Worm (Caenorhabditis elegans) whole organism, young adult: ENCODE data around the gene tbc-2.
"Not testable (repeated sequence)": the region's sequence is repeated elsewhere in the genome, so short reads cannot be mapped to it uniquely, and the experiment has no call there.

Source experiments
- D2030.7 ChIP-seq: fragments of 200-800 bp; sonication (Bioruptor generic); IDR thresholded peaks from 2 replicates; pipeline ENCODE4 v1.3.6; 2022; ENCODE audit warnings: missing genetic modification reagents, missing genetic modification characterization, missing compliant biosample characterization
- F23B12.7 ChIP-seq: sonication (generic microtip); optimal IDR thresholded peaks from 2 replicates; lab custom pipeline; 2017; ENCODE audit warnings: missing genetic modification characterization, mild to moderate bottlenecking, missing compliant biosample characterization, antibody characterized with exemption, moderate library complexity; ENCODE audit not compliant: insufficient read depth
- F37B4.10 ChIP-seq: fragments of 200-800 bp; sonication (Bioruptor generic); IDR thresholded peaks from 2 replicates; pipeline ENCODE4 v1.3.6; 2022; ENCODE audit warnings: missing genetic modification characterization, missing compliant biosample characterization
- F49E8.2 ChIP-seq: sonication (generic microtip); optimal IDR thresholded peaks from 3 replicates; lab custom pipeline; 2017; ENCODE audit warnings: missing genetic modification characterization, mild to moderate bottlenecking, missing compliant biosample characterization, antibody characterized with exemption, moderate library complexity; ENCODE audit not compliant: insufficient read depth
- Y53G8AR.9 ChIP-seq: fragments of 200-800 bp; sonication (Bioruptor generic); conservative IDR thresholded peaks from 2 replicates; pipeline ENCODE4 v1.3.6; 2022; ENCODE audit warnings: missing genetic modification reagents, missing genetic modification characterization, missing compliant biosample characterization
- Y95B8A.8 ChIP-seq: fragments of 200-800 bp; sonication (Bioruptor generic); IDR thresholded peaks from 2 replicates; pipeline ENCODE4 v1.3.6; 2022; ENCODE audit warnings: missing genetic modification reagents, missing genetic modification characterization, missing compliant biosample characterization
- bed-2 ChIP-seq: fragments of 200-800 bp; sonication (Bioruptor generic); IDR thresholded peaks from 2 replicates; pipeline ENCODE4 v1.3.6; 2022; ENCODE audit warnings: missing genetic modification reagents, missing genetic modification characterization, missing compliant biosample characterization
- ceh-100 ChIP-seq: fragments of 200-800 bp; sonication (Bioruptor generic); IDR thresholded peaks from 2 replicates; pipeline ENCODE4 v1.3.6; 2022; ENCODE audit warnings: missing genetic modification reagents, missing genetic modification characterization, missing compliant biosample characterization
- chd-7 ChIP-seq: sonication (generic microtip); optimal IDR thresholded peaks from 2 replicates; lab custom pipeline; 2016; ENCODE audit warnings: mild to moderate bottlenecking, missing genetic modification characterization, moderate library complexity, missing compliant biosample characterization
- dox-1 ChIP-seq: fragments of 200-800 bp; sonication (Bioruptor generic); IDR thresholded peaks from 2 replicates; pipeline ENCODE4 v1.3.6; 2022; ENCODE audit warnings: missing genetic modification reagents, missing genetic modification characterization, missing compliant biosample characterization
- dpff-1 ChIP-seq: sonication (generic microtip); optimal IDR thresholded peaks from 2 replicates; lab custom pipeline; 2017; ENCODE audit warnings: mild to moderate bottlenecking, missing genetic modification characterization, missing compliant biosample characterization
- egl-18 ChIP-seq: fragments of 200-800 bp; sonication (Bioruptor generic); IDR thresholded peaks from 2 replicates; pipeline ENCODE4 v1.3.6; 2022; ENCODE audit warnings: missing genetic modification reagents, missing genetic modification characterization, missing compliant biosample characterization
- ets-4 ChIP-seq: fragments of 200-800 bp; sonication (Bioruptor generic); optimal IDR thresholded peaks from 2 replicates; lab custom pipeline; 2018; ENCODE audit warnings: mild to moderate bottlenecking, missing genetic modification characterization, missing compliant biosample characterization
- hmg-1.2 ChIP-seq: fragments of 200-800 bp; sonication (Bioruptor generic); IDR thresholded peaks from 2 replicates; pipeline ENCODE4 v1.3.6; 2022; ENCODE audit warnings: missing genetic modification reagents, missing genetic modification characterization, missing compliant biosample characterization
- let-607 ChIP-seq, 2 experiments: fragments of 200-800 bp in 1 of 2; sonication (Bioruptor generic) in 1 of 2; sonication (generic microtip) in 1 of 2; optimal IDR thresholded peaks; 2 replicates each; lab custom pipeline; 2016 to 2018; ENCODE audit warnings: mild to moderate bottlenecking in 2 of 2, missing compliant biosample characterization in 2 of 2, missing genetic modification characterization in 2 of 2, moderate library complexity in 2 of 2, missing genotype in 1 of 2
- lin-26 ChIP-seq: fragments of 200-800 bp; sonication (Bioruptor generic); IDR thresholded peaks from 2 replicates; pipeline ENCODE4 v1.3.6; 2022; ENCODE audit warnings: missing genetic modification reagents, missing genetic modification characterization, missing compliant biosample characterization
- lin-40 ChIP-seq: sonication (generic microtip); optimal IDR thresholded peaks from 2 replicates; lab custom pipeline; 2016; ENCODE audit warnings: missing genetic modification characterization, mild to moderate bottlenecking, missing compliant biosample characterization, missing genotype, missing genetic modification reagents
- lin-54 ChIP-seq: fragments of 200-800 bp; sonication (Bioruptor generic); optimal IDR thresholded peaks from 2 replicates; lab custom pipeline; 2018; ENCODE audit warnings: mild to moderate bottlenecking, missing genetic modification characterization, missing compliant biosample characterization
- lir-1 ChIP-seq: fragments of 200-800 bp; sonication (Bioruptor generic); conservative IDR thresholded peaks from 2 replicates; pipeline ENCODE4 v1.3.6; 2022; ENCODE audit warnings: missing genetic modification reagents, missing genetic modification characterization, missing compliant biosample characterization
- lsl-1 ChIP-seq: fragments of 200-800 bp; sonication (Bioruptor generic); optimal IDR thresholded peaks from 2 replicates; lab custom pipeline; 2018; ENCODE audit warnings: mild to moderate bottlenecking, missing genetic modification characterization, moderate library complexity, missing compliant biosample characterization
- lsy-27 ChIP-seq: sonication (generic microtip); optimal IDR thresholded peaks from 2 replicates; lab custom pipeline; 2017; ENCODE audit warnings: missing genetic modification characterization, mild to moderate bottlenecking, missing compliant biosample characterization, antibody characterized with exemption, missing genotype, borderline replicate concordance; ENCODE audit not compliant: insufficient read depth
- nhr-80 ChIP-seq: sonication (generic microtip); optimal IDR thresholded peaks from 2 replicates; lab custom pipeline; 2016; ENCODE audit warnings: missing genetic modification characterization, missing compliant biosample characterization
- pbrm-1 ChIP-seq: fragments of 200-800 bp; sonication (Bioruptor generic); IDR thresholded peaks from 2 replicates; pipeline ENCODE4 v1.3.6; 2022; ENCODE audit warnings: missing genetic modification reagents, missing genetic modification characterization, missing compliant biosample characterization
- pha-4 ChIP-seq: fragments of 150-350 bp; sonication (generic microtip); optimal IDR thresholded peaks from 2 replicates; lab custom pipeline; 2014; ENCODE audit warnings: missing biosample characterization, missing genetic modification reagents, missing genetic modification characterization
- repo-1 ChIP-seq: sonication (generic microtip); optimal IDR thresholded peaks from 2 replicates; lab custom pipeline; 2017; ENCODE audit warnings: mild to moderate bottlenecking, missing genetic modification characterization, missing compliant biosample characterization
- snpc-4 ChIP-seq, 5 experiments: fragments of 150-350 bp in 1 of 5; sonication (generic microtip) in 4 of 5; optimal IDR thresholded peaks; 2 replicates each; lab custom pipeline; 2014 to 2018; ENCODE audit warnings: missing genetic modification characterization in 5 of 5, missing biosample characterization in 3 of 5, antibody characterized with exemption in 2 of 5, mild to moderate bottlenecking in 2 of 5, missing compliant biosample characterization in 2 of 5, missing genotype in 2 of 5, moderate library complexity in 2 of 5, missing genetic modification reagents in 1 of 5
- sptf-2 ChIP-seq: fragments of 200-800 bp; sonication (Bioruptor generic); optimal IDR thresholded peaks from 2 replicates; lab custom pipeline; 2018; ENCODE audit warnings: mild to moderate bottlenecking, missing genetic modification characterization, missing compliant biosample characterization
- tbp1 ChIP-seq: fragments of 200-800 bp; sonication (Bioruptor generic); optimal IDR thresholded peaks from 2 replicates; lab custom pipeline; 2018; ENCODE audit warnings: mild to moderate bottlenecking, missing genetic modification characterization, missing compliant biosample characterization
- tlf-1 ChIP-seq: fragments of 200-800 bp; sonication (Bioruptor generic); optimal IDR thresholded peaks from 2 replicates; lab custom pipeline; 2018; ENCODE audit warnings: mild to moderate bottlenecking, missing genetic modification characterization, missing compliant biosample characterization
- unc-62 ChIP-seq: fragments of 150-350 bp; optimal IDR thresholded peaks from 2 replicates; lab custom pipeline; 2014; ENCODE audit warnings: missing biosample characterization, missing genetic modification reagents, missing genetic modification characterization
- xnd-1 ChIP-seq: sonication (generic microtip); optimal IDR thresholded peaks from 2 replicates; lab custom pipeline; 2016; ENCODE audit warnings: missing genotype, missing genetic modification reagents, missing genetic modification characterization, missing compliant biosample characterization
- zfh-2 ChIP-seq: fragments of 200-800 bp; sonication (Bioruptor generic); conservative IDR thresholded peaks from 2 replicates; pipeline ENCODE4 v1.3.6; 2022; ENCODE audit warnings: missing genetic modification reagents, missing genetic modification characterization, missing compliant biosample characterization
- ztf-18 ChIP-seq: sonication (generic microtip); optimal IDR thresholded peaks from 2 replicates; lab custom pipeline; 2016; ENCODE audit warnings: missing genotype, mild to moderate bottlenecking, missing genetic modification characterization, missing compliant biosample characterization
- ztf-22 ChIP-seq: fragments of 200-800 bp; sonication (Bioruptor generic); optimal IDR thresholded peaks from 2 replicates; lab custom pipeline; 2018; ENCODE audit warnings: mild to moderate bottlenecking, missing genetic modification characterization, moderate library complexity, missing compliant biosample characterization
- ztf-25 ChIP-seq: fragments of 200-800 bp; sonication (Bioruptor generic); IDR thresholded peaks from 2 replicates; pipeline ENCODE4 v1.3.6; 2022; ENCODE audit warnings: missing genetic modification reagents, missing genetic modification characterization, missing compliant biosample characterization
- ztf-26 ChIP-seq: sonication (generic microtip); optimal IDR thresholded peaks from 2 replicates; lab custom pipeline; 2017; ENCODE audit warnings: missing genetic modification characterization, missing compliant biosample characterization
- ztf-3 ChIP-seq: fragments of 200-800 bp; sonication (Bioruptor generic); optimal IDR thresholded peaks from 2 replicates; lab custom pipeline; 2018; ENCODE audit warnings: mild to moderate bottlenecking, missing genetic modification characterization, missing compliant biosample characterization
- ztf-6 ChIP-seq: fragments of 200-800 bp; sonication (Bioruptor generic); IDR thresholded peaks from 2 replicates; pipeline ENCODE4 v1.3.6; 2022; ENCODE audit warnings: missing genetic modification reagents, missing genetic modification characterization, missing compliant biosample characterization

The tbc-2 gene

DNA sequence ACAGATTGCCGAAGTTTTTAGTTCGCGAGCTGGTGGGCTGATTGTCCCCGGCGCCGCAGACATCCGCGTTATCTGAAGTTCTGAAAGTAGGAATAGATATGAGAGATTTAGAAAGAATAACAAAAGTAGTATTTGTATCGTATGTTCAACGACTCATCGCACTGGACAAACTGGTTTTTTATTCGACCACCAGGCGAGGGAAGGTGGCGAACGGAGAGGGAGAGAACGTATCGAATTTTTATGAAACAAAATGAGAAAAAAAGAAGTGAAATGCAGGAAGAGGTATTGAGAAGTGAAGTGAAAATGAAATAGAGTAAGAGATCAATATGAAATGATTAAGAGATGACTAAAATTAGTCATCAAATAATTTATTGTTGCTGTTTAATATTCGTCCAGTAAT is at the start of gene tbc-2:
tbc-2 (minus strand) TSS at position 80 of the 400 bp plus-strand sequence.
- TF ChIP-seq ztf-26 (tag; lab: Kevin White, UChicago) (no peak), Y95B8A.8 (no peak), dpff-1 (tag; lab: Kevin White, UChicago) (no peak), ets-4 (GFP tag; lab: Kevin White, UChicago) (no peak), F37B4.10 (GFP tag; lab: Robert Waterston, UW) (no peak), bed-2 (GFP tag; lab: Robert Waterston, UW) (no peak), ztf-18 (tag; lab: Kevin White, UChicago) (no peak), pha-4 (tag; lab: Kevin White, UChicago) (no peak)

DNA sequence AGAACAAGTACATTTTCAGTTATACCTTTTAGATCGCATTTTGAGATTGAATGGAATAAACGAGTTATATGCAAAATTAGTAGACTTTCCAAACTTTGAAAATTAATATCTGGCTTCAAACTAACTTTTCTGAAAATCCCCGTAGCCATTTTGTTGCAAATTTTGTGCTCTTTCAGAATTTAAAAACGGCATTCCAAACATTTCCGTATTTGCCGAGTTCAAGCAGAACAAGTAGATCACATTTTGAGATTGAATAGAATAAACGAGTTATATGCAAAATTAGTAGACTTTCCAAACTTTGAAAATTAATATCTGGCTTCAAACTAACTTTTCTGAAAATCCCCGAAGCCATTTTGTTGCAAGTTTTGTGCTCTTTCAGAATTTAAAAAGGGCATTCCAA is 49.3 kb upstream of the tbc-2 start, which contains the start of gene F55C12.2:
F55C12.2 (plus strand) TSS at position 301 of the 400 bp plus-strand sequence.
- TF ChIP-seq chd-7 (tag; lab: Kevin White, UChicago); dpff-1 (tag; lab: Kevin White, UChicago); lir-1 (GFP tag; lab: Robert Waterston, UW): not testable (repeated sequence)

DNA sequence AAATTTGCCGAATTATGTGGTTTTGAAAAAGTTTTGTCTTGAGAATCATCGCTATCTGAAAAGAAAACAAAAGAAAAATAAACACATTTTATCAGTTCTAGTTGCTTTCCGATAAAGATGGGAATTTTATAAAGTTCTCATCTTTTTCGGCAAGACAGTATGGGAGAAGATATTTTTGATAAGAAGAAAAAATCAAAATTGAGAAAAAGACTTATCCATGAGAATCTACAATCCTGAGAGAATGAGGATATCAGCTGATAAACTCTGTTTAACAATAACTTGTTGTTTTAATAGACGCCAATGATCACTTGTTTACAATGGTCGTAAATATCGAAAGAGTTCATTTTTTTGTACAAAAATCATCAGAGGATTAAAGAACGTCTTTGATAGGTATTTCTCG is 48.8 kb upstream of the tbc-2 start, which contains the start of gene F55C12.6:
F55C12.6 (minus strand) TSS at position 101 of the 400 bp plus-strand sequence.
- TF ChIP-seq repo-1 (tag; lab: Kevin White, UChicago) (no peak), unc-62 (GFP tag; lab: Kevin White, UChicago) (no peak), dox-1 (no peak), xnd-1 (tag; lab: Kevin White, UChicago) (no peak), ztf-25 (GFP tag; lab: Robert Waterston, UW) (no peak), lsy-27 (tag; lab: Kevin White, UChicago) (no peak), F23B12.7 (tag; lab: Kevin White, UChicago) (no peak)

DNA sequence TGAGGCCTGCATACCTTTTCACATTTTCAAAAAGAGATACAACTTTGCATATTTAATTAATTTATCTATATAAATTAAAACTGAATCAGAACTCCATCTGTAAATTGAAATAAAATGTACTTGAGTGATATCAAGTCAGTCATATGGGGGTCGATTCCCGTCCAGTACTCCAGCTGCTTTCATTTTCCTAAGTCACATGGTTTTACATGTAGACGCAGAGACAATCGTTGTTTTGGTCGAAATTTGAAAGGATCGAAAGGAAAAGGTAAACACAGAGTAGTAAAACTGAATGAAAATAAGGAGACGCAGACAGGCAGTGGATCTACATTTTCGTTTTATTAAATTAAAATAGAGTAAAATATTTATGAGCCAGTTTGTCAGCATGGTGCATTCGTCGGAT is 46.9 kb upstream of the tbc-2 start:
- no peak for TF ChIP-seq Y53G8AR.9 (GFP tag; lab: Robert Waterston, UW)
- TF ChIP-seq pha-4 (tag; lab: Kevin White, UChicago) = peak; percentile 26

DNA sequence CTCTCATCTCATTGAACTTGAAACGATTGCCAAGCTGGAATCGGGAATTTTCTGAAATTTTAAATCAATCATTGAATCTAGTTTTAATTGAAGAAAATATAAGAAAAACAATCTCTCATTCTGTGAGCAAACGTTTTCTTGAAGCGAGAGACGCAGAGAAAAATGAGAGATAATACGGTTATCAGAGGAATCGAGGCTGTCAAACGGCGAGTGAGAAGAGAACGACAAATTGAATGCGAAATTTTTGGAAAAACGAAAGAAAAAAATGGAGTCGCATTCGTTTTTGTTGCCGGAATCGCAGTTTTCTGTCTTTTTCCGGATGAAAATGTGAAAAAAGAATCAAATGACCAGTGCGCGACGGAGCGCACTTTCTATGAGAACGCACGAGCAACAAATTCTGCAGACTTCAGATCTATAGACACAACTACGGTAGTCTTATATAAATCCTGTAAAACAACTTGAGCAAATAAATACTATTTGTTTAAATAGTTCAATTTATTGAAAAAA is 46.4 kb upstream of the tbc-2 start, which contains the start of gene tex-2:
tex-2 (minus strand) TSS at position 51 of the 507 bp plus-strand sequence.
- no peak for TF ChIP-seq F49E8.2 (tag; lab: Kevin White, UChicago)
- TF ChIP-seq F23B12.7 (tag; lab: Kevin White, UChicago) = peak; percentile 48
- no peak for TF ChIP-seq snpc-4 (GFP tag; optimal IDR thresholded peaks at IDR 0.05; lab: Kevin White, UChicago)
- TF ChIP-seq snpc-4 (tag; optimal IDR thresholded peaks at IDR 0.05; lab: Kevin White, UChicago) = peak in 1 of 4 experiments; percentile 51
- no peak for TF ChIP-seq ztf-3 (GFP tag; lab: Kevin White, UChicago)
- TF ChIP-seq D2030.7 (GFP tag; lab: Robert Waterston, UW) = peak; percentile 39; the same call in 1 of the 2 replicates
- TF ChIP-seq lsl-1 (GFP tag; lab: Kevin White, UChicago) = peak; percentile 15
- peak in 1 of 2 experiments; percentile 12 for TF ChIP-seq let-607 (tag; optimal IDR thresholded peaks at IDR 0.05; lab: Kevin White, UChicago)
- TF ChIP-seq sptf-2 (GFP tag; lab: Kevin White, UChicago) = no peak
- no peak for TF ChIP-seq lin-40 (tag; lab: Kevin White, UChicago)
- TF ChIP-seq lin-54 (GFP tag; lab: Kevin White, UChicago) = peak; percentile 20
- peak; percentile 70 for TF ChIP-seq dox-1
- TF ChIP-seq lsy-27 (tag; lab: Kevin White, UChicago) = peak; percentile 14
- TF ChIP-seq lin-26 (GFP tag; lab: Robert Waterston, UW) = no peak
- TF ChIP-seq hmg-1.2 (GFP tag; lab: Robert Waterston, UW) = peak; percentile 70; the same call in 1 of the 2 replicates
- TF ChIP-seq nhr-80 = peak; percentile 84
- peak; percentile 47; the same call in 1 of the 2 replicates for TF ChIP-seq pbrm-1 (GFP tag; lab: Robert Waterston, UW)
- peak; percentile 11 for TF ChIP-seq tbp1 (GFP tag; lab: Kevin White, UChicago)
- TF ChIP-seq ceh-100 = peak; percentile 94
- TF ChIP-seq ztf-22 (GFP tag; lab: Kevin White, UChicago) = no peak
- no peak for TF ChIP-seq ztf-6 (GFP tag; lab: Robert Waterston, UW)
- TF ChIP-seq tlf-1 (GFP tag; lab: Kevin White, UChicago) = no peak
- TF ChIP-seq egl-18 = no peak
- TF ChIP-seq zfh-2 = peak; percentile 33; the same call in 1 of the 2 replicates
